Fruit fly (Drosophila melanogaster): ENCODE measurements around the gene comm.

- TF ChIP-seq CG34406 (GFP tag; optimal IDR thresholded peaks at IDR 0.05) = no peak
- TF ChIP-seq eg (GFP tag; IDR thresholded peaks at IDR 0.05) = no peak
- no peak for TF ChIP-seq OdsH (GFP tag; optimal IDR thresholded peaks at IDR 0.05)
Measured at dm6 chr3L:15746250-15746649, 18.0 kb upstream of the comm start.
